Worm (Caenorhabditis elegans) whole organism, midembryonic: ENCODE results near the gene H20J04.7.

Experiments used
- T22C8.4 ChIP-seq: fragments of 200-800 bp; sonication (Bioruptor generic); IDR thresholded peaks from 2 replicates; pipeline ENCODE4 v1.3.6; 2022; ENCODE audit warnings: missing genetic modification characterization, missing compliant biosample characterization
- cog-1 ChIP-seq: sonication (generic microtip); optimal IDR thresholded peaks from 2 replicates; lab custom pipeline; 2016; ENCODE audit warnings: missing genetic modification characterization, missing compliant biosample characterization
- flt-1 ChIP-seq: fragments of 200-800 bp; sonication (Bioruptor generic); IDR thresholded peaks from 2 replicates; pipeline ENCODE4 v1.3.6; 2022; ENCODE audit warnings: missing genetic modification characterization, missing compliant biosample characterization
- klf-2 ChIP-seq: fragments of 200-800 bp; sonication (Bioruptor generic); conservative IDR thresholded peaks from 2 replicates; pipeline ENCODE4 v1.3.6; 2022; ENCODE audit warnings: missing genetic modification reagents, missing genetic modification characterization, missing compliant biosample characterization
- med-1 ChIP-seq: sonication (generic microtip); optimal IDR thresholded peaks from 2 replicates; lab custom pipeline; 2017; ENCODE audit warnings: missing genetic modification characterization, mild to moderate bottlenecking, missing compliant biosample characterization, antibody characterized with exemption, missing genetic modification reagents; ENCODE audit not compliant: insufficient read depth
- ref-1 ChIP-seq: fragments of 200-800 bp; sonication (Bioruptor generic); conservative IDR thresholded peaks from 2 replicates; pipeline ENCODE4 v1.3.6; 2022; ENCODE audit warnings: missing genetic modification reagents, missing genetic modification characterization, missing compliant biosample characterization
- tab-1 ChIP-seq: fragments of 200-800 bp; sonication (Bioruptor generic); IDR thresholded peaks from 2 replicates; pipeline ENCODE4 v1.3.6; 2022; ENCODE audit warnings: missing genetic modification characterization, missing compliant biosample characterization
- ztf-23 ChIP-seq: fragments of 200-800 bp; sonication (Bioruptor generic); IDR thresholded peaks from 2 replicates; pipeline ENCODE4 v1.3.6; 2022; ENCODE audit warnings: missing genetic modification reagents, missing genetic modification characterization, missing compliant biosample characterization
- ztf-29 ChIP-seq: fragments of 200-800 bp; sonication (Bioruptor generic); IDR thresholded peaks from 2 replicates; pipeline ENCODE4 v1.3.6; 2022; ENCODE audit warnings: missing genetic modification reagents, missing genetic modification characterization, missing compliant biosample characterization

The H20J04.7 gene

DNA sequence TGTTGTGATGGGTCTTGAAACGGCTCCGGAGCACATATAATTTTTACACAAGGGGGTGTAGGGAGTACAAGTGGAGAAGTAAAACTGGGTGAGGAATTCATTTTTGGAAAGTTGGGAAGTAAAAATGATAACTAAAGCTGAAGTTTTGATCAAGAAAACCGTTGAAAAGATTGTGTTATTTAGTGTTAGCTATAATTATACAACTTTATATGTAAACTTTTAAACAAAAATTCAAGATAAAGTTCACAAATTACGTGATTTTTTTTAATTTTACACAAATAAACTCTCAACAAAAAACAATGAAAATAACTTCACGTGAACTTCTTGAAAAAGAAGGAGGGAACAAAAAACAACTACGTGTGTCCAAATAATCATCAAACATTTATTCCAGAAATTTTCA lies at the start of gene H20J04.7, which contains the start of gene H20J04.1:
Gene H20J04.7 (minus strand): TSS at position 101 of the 400 bp plus-strand sequence.
Gene H20J04.1 (plus strand): TSS at position 397 of the 400 bp plus-strand sequence.
- no peak for TF ChIP-seq tab-1
- no peak for TF ChIP-seq ztf-23 (GFP tag; lab: Robert Waterston, UW)
- TF ChIP-seq flt-1, result no peak
- no peak for TF ChIP-seq med-1 (GFP tag; lab: Kevin White, UChicago)

ce11 chrII:4394438-4394837 lies 39.3 kb upstream of the H20J04.7 start:
- TF ChIP-seq med-1 (GFP tag; lab: Kevin White, UChicago) (no peak), ztf-29 (GFP tag; lab: Robert Waterston, UW) (no peak), tab-1 (no peak), flt-1 (no peak), T22C8.4 (GFP tag; lab: Robert Waterston, UW) (no peak), klf-2 (GFP tag; lab: Robert Waterston, UW) (no peak), ref-1 (GFP tag; lab: Robert Waterston, UW) (no peak), cog-1 (tag; lab: Kevin White, UChicago) (no peak), ztf-23 (GFP tag; lab: Robert Waterston, UW) (no peak)

- TF ChIP-seq ztf-23 (GFP tag; lab: Robert Waterston, UW) (no peak), ref-1 (GFP tag; lab: Robert Waterston, UW) (no peak)
Observed at ce11 chrII:4392526-4393057, 37.5 kb upstream of the H20J04.7 start, which contains the start of gene mlt-7. Gene mlt-7 (plus strand): TSS chrII:4393007.

DNA sequence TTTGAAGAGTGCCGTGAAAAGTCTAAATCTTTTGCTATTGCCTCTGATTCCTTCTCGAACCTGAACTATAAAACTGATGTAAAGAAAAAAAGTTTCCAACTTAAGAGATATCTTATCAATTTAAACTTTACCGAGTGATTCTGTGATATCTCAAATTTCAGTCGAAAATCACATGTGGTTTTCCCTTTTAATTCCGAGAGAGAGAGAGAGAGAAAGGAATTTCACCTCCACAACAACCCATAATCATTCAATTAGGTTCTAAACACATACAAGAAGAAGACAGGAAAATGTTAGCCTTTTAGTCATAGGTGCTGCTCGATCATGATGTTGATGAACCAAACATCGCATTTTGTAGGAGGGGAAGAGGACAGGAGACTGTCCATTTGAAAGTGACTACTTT lies 36.0 kb upstream of the H20J04.7 start:
- TF ChIP-seq ztf-29 (GFP tag; lab: Robert Waterston, UW) (no peak), ref-1 (GFP tag; lab: Robert Waterston, UW) (no peak), med-1 (GFP tag; lab: Kevin White, UChicago) (no peak), flt-1 (no peak), cog-1 (tag; lab: Kevin White, UChicago) (no peak)

ce11 chrII:4383306-4383705 lies 28.2 kb upstream of the H20J04.7 start, which contains the start of gene fkh-6:
Gene fkh-6 (minus strand): TSS chrII:4383406.
- no peak for TF ChIP-seq ztf-23 (GFP tag; lab: Robert Waterston, UW)
- no peak for TF ChIP-seq tab-1
- no peak for TF ChIP-seq cog-1 (tag; lab: Kevin White, UChicago)
- TF ChIP-seq klf-2 (GFP tag; lab: Robert Waterston, UW), result no peak
- TF ChIP-seq ref-1 (GFP tag; lab: Robert Waterston, UW), result no peak
- TF ChIP-seq T22C8.4 (GFP tag; lab: Robert Waterston, UW), result no peak
- no peak for TF ChIP-seq flt-1
- no peak for TF ChIP-seq ztf-29 (GFP tag; lab: Robert Waterston, UW)
- TF ChIP-seq med-1 (GFP tag; lab: Kevin White, UChicago), result no peak

DNA sequence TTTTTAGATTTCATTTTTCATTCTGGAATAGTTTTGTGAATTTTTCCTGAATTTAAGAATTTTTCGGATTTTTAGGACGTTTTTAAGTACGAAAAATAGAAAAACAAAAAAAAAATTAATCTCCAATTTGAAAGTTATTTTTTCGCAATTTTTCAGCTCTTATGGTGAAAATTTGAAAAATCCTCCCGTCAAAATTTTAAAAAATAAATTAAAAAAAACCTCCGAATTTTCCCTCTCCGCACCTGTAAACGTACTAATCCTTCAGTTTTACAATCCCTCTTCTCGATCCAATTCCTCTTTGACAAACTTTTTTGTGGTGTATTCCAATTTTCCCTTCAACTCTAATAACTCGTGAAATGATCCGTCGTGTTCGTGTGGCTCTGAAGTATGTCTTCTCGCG lies 23.1 kb upstream of the H20J04.7 start, which contains the start of gene B0286.1:
Gene B0286.1 (plus strand): TSS at position 301 of the 400 bp plus-strand sequence.
- no peak for TF ChIP-seq ztf-23 (GFP tag; lab: Robert Waterston, UW)
- TF ChIP-seq tab-1, result no peak
- TF ChIP-seq T22C8.4 (GFP tag; lab: Robert Waterston, UW), result no peak
- no peak for TF ChIP-seq cog-1 (tag; lab: Kevin White, UChicago)
- TF ChIP-seq med-1 (GFP tag; lab: Kevin White, UChicago), result no peak
- TF ChIP-seq ztf-29 (GFP tag; lab: Robert Waterston, UW), result no peak
- TF ChIP-seq ref-1 (GFP tag; lab: Robert Waterston, UW), result no peak
- no peak for TF ChIP-seq flt-1

- TF ChIP-seq med-1 (GFP tag; lab: Kevin White, UChicago) (no peak), tab-1 (peak; percentile 70; the same call in 1 of the 2 replicates), T22C8.4 (GFP tag; lab: Robert Waterston, UW) (0 out of 2 replicates have a peak, but pooled peaks have one; percentile 11), flt-1 (peak; percentile 83; the same call in 1 of the 2 replicates), ztf-23 (GFP tag; lab: Robert Waterston, UW) (peak; percentile 78), ref-1 (GFP tag; lab: Robert Waterston, UW) (no peak), klf-2 (GFP tag; lab: Robert Waterston, UW) (0 out of 2 replicates have a peak, but pooled peaks have one; percentile 50), cog-1 (tag; lab: Kevin White, UChicago) (peak; percentile 85), ztf-29 (GFP tag; lab: Robert Waterston, UW) (peak; percentile 47; the same call in 1 of the 2 replicates)
Observed at ce11 chrII:4376295-4377172, 21.4 kb upstream of the H20J04.7 start, which contains the start of gene ntl-2. Gene ntl-2 (minus strand): TSS chrII:4376465.

- no peak for TF ChIP-seq flt-1
- TF ChIP-seq ztf-29 (GFP tag; lab: Robert Waterston, UW), result no peak
- no peak for TF ChIP-seq tab-1
- no peak for TF ChIP-seq ztf-23 (GFP tag; lab: Robert Waterston, UW)
- TF ChIP-seq T22C8.4 (GFP tag; lab: Robert Waterston, UW), result no peak
- no peak for TF ChIP-seq ref-1 (GFP tag; lab: Robert Waterston, UW)
- no peak for TF ChIP-seq med-1 (GFP tag; lab: Kevin White, UChicago)
- no peak for TF ChIP-seq klf-2 (GFP tag; lab: Robert Waterston, UW)
- no peak for TF ChIP-seq cog-1 (tag; lab: Kevin White, UChicago)
Observed at ce11 chrII:4374885-4375284, 19.8 kb upstream of the H20J04.7 start.

ce11 chrII:4372867-4373397 lies 17.8 kb upstream of the H20J04.7 start:
- TF ChIP-seq klf-2 (GFP tag; lab: Robert Waterston, UW), result no peak
- no peak for TF ChIP-seq ref-1 (GFP tag; lab: Robert Waterston, UW)
- TF ChIP-seq T22C8.4 (GFP tag; lab: Robert Waterston, UW), result no peak
- TF ChIP-seq ztf-23 (GFP tag; lab: Robert Waterston, UW), result no peak
